Worm (Caenorhabditis elegans) whole organism, mixed stage, embryonic: Measurements from ENCODE around the gene F54H12.8.
A peak's percentile ranks its signal among the peaks of the same experiment; 100 is the strongest.

Experiments
- M03D4.4 ChIP-seq: sonication (generic microtip); optimal IDR thresholded peaks from 2 replicates; lab custom pipeline; 2017; ENCODE audit warnings: mild to moderate bottlenecking, missing genetic modification characterization, missing compliant biosample characterization
- bed-3 ChIP-seq: fragments of 200-800 bp; sonication (Bioruptor generic); optimal IDR thresholded peaks from 3 replicates; lab custom pipeline; 2018; ENCODE audit warnings: mild to moderate bottlenecking, missing genetic modification characterization, moderate library complexity, missing compliant biosample characterization
- blmp-1 ChIP-seq: fragments of 150-350 bp; optimal IDR thresholded peaks from 2 replicates; lab custom pipeline; 2014; ENCODE audit warnings: missing biosample characterization, missing genetic modification characterization
- ceh-39 ChIP-seq: fragments of 150-350 bp; optimal IDR thresholded peaks from 2 replicates; lab custom pipeline; 2014; ENCODE audit warnings: missing biosample characterization, missing genetic modification characterization
- ceh-43 ChIP-seq: fragments of 200-800 bp; sonication (Bioruptor generic); optimal IDR thresholded peaks from 2 replicates; lab custom pipeline; 2018; ENCODE audit warnings: mild to moderate bottlenecking, missing genetic modification characterization, moderate library complexity, missing compliant biosample characterization
- ceh-83 ChIP-seq: fragments of 200-800 bp; sonication (Bioruptor generic); optimal IDR thresholded peaks from 2 replicates; lab custom pipeline; 2018; ENCODE audit warnings: mild to moderate bottlenecking, missing genetic modification characterization, missing compliant biosample characterization
- ces-1 ChIP-seq: fragments of 150-350 bp; optimal IDR thresholded peaks from 2 replicates; lab custom pipeline; 2014; ENCODE audit warnings: missing biosample characterization, missing genetic modification reagents, missing genetic modification characterization
- cnd-1 ChIP-seq: fragments of 200-800 bp; sonication (Bioruptor generic); optimal IDR thresholded peaks from 2 replicates; lab custom pipeline; 2018; ENCODE audit warnings: mild to moderate bottlenecking, missing genetic modification characterization, missing compliant biosample characterization
- drap-1 ChIP-seq: fragments of 200-800 bp; sonication (Bioruptor generic); optimal IDR thresholded peaks from 3 replicates; lab custom pipeline; 2018; ENCODE audit warnings: mild to moderate bottlenecking, missing genetic modification characterization, missing compliant biosample characterization
- elt-1 ChIP-seq: sonication (generic microtip); optimal IDR thresholded peaks from 2 replicates; lab custom pipeline; 2017; ENCODE audit warnings: missing genetic modification characterization, mild to moderate bottlenecking, missing compliant biosample characterization, antibody characterized with exemption, moderate library complexity, borderline replicate concordance; ENCODE audit not compliant: insufficient read depth
- flh-1 ChIP-seq: fragments of 200-800 bp; sonication (Bioruptor generic); optimal IDR thresholded peaks from 2 replicates; lab custom pipeline; 2018; ENCODE audit warnings: mild to moderate bottlenecking, missing genetic modification characterization, moderate library complexity, missing compliant biosample characterization
- ham-2 ChIP-seq: fragments of 200-800 bp; sonication (Bioruptor generic); optimal IDR thresholded peaks from 2 replicates; lab custom pipeline; 2018; ENCODE audit warnings: mild to moderate bottlenecking, missing genetic modification characterization, missing compliant biosample characterization
- hlh-1 ChIP-seq: fragments of 150-350 bp; optimal IDR thresholded peaks from 2 replicates; lab custom pipeline; 2014; ENCODE audit warnings: missing biosample characterization, missing genetic modification reagents, missing genetic modification characterization
- lin-13 ChIP-seq: fragments of 150-350 bp; optimal IDR thresholded peaks from 2 replicates; lab custom pipeline; 2014; ENCODE audit warnings: missing biosample characterization, missing genetic modification characterization
- lin-32 ChIP-seq: fragments of 200-800 bp; sonication (Bioruptor generic); optimal IDR thresholded peaks from 2 replicates; lab custom pipeline; 2018; ENCODE audit warnings: mild to moderate bottlenecking, missing genetic modification characterization, missing compliant biosample characterization
- lsy-2 ChIP-seq: fragments of 150-350 bp; optimal IDR thresholded peaks from 2 replicates; lab custom pipeline; 2014; ENCODE audit warnings: missing biosample characterization, missing genetic modification characterization
- mep-1 ChIP-seq: fragments of 150-350 bp; optimal IDR thresholded peaks from 2 replicates; lab custom pipeline; 2017; ENCODE audit warnings: missing biosample characterization, missing genetic modification reagents, missing genetic modification characterization, inconsistent platforms
- mls-2 ChIP-seq: sonication (generic microtip); optimal IDR thresholded peaks from 2 replicates; lab custom pipeline; 2016; ENCODE audit warnings: mild to moderate bottlenecking, missing genetic modification characterization, moderate library complexity, missing compliant biosample characterization
- nhr-2 ChIP-seq: fragments of 150-350 bp; optimal IDR thresholded peaks from 2 replicates; lab custom pipeline; 2014; ENCODE audit warnings: missing biosample characterization, missing genetic modification characterization
- nhr-237 ChIP-seq: fragments of 150-350 bp; optimal IDR thresholded peaks from 2 replicates; lab custom pipeline; 2014; ENCODE audit warnings: missing biosample characterization, missing genetic modification characterization
- nhr-28 ChIP-seq: fragments of 150-350 bp; optimal IDR thresholded peaks from 2 replicates; lab custom pipeline; 2014; ENCODE audit warnings: missing biosample characterization, missing genetic modification characterization
- nhr-76 ChIP-seq: sonication (generic microtip); optimal IDR thresholded peaks from 2 replicates; lab custom pipeline; 2017; ENCODE audit warnings: missing biosample characterization, missing genetic modification characterization
- pha-4 ChIP-seq: fragments of 150-350 bp; optimal IDR thresholded peaks from 2 replicates; lab custom pipeline; 2018; ENCODE audit warnings: missing biosample characterization, missing genetic modification reagents, missing genetic modification characterization
- sem-2 ChIP-seq: fragments of 200-800 bp; sonication (Bioruptor generic); optimal IDR thresholded peaks from 2 replicates; lab custom pipeline; 2018; ENCODE audit warnings: mild to moderate bottlenecking, missing genetic modification characterization, missing compliant biosample characterization
- tbx-8 ChIP-seq: fragments of 200-800 bp; sonication (Bioruptor generic); optimal IDR thresholded peaks from 2 replicates; lab custom pipeline; 2018; ENCODE audit warnings: mild to moderate bottlenecking, missing genetic modification characterization, moderate library complexity, missing compliant biosample characterization
- unc-120 ChIP-seq: sonication (generic microtip); optimal IDR thresholded peaks from 2 replicates; lab custom pipeline; 2017; ENCODE audit warnings: missing genetic modification characterization, missing compliant biosample characterization; ENCODE audit not compliant: poor library complexity, severe bottlenecking
- unc-62 ChIP-seq: fragments of 150-350 bp; optimal IDR thresholded peaks from 2 replicates; lab custom pipeline; 2014; ENCODE audit warnings: missing biosample characterization, missing genetic modification reagents, missing genetic modification characterization
- zip-8 ChIP-seq: fragments of 150-350 bp; optimal IDR thresholded peaks from 2 replicates; lab custom pipeline; 2014; ENCODE audit warnings: missing biosample characterization, missing genetic modification characterization
- ztf-11 ChIP-seq: fragments of 150-350 bp; optimal IDR thresholded peaks from 2 replicates; lab custom pipeline; 2014; ENCODE audit warnings: missing biosample characterization, missing genetic modification characterization

The F54H12.8 gene

ce11 chrIII:7933235-7933634, 35.8 kb downstream of the F54H12.8 start, which contains the start of gene ran-2:
ran-2 (plus strand) TSS chrIII:7933535.
- TF ChIP-seq flh-1 (GFP tag; lab: Kevin White, UChicago), result no peak
- TF ChIP-seq, all 35 proteins: peak for 0

ce11 chrIII:7928549-7929129, 40.4 kb downstream of the F54H12.8 start, which contains the start of the genes C29E4.13 and npp-15:
C29E4.13 (minus strand) TSS chrIII:7928717.
npp-15 (plus strand) TSS chrIII:7929043.
- TF ChIP-seq nhr-28 (no peak), pha-4 (tag; lab: Kevin White, UChicago) (no peak), nhr-237 (tag; lab: Kevin White, UChicago) (peak; percentile 16), lsy-2 (peak; percentile 34), drap-1 (GFP tag; lab: Kevin White, UChicago) (no peak), tbx-8 (no peak)
- TF ChIP-seq, all 35 proteins: peak for 2

- peak; percentile 78 for TF ChIP-seq ham-2 (GFP tag; lab: Kevin White, UChicago)
- no peak for TF ChIP-seq ceh-43 (GFP tag; lab: Kevin White, UChicago)
- TF ChIP-seq M03D4.4, result no peak
- TF ChIP-seq lsy-2, result peak; percentile 2
- TF ChIP-seq mls-2 (tag; lab: Kevin White, UChicago), result no peak
- peak; percentile 34 for TF ChIP-seq pha-4 (tag; lab: Kevin White, UChicago)
- TF ChIP-seq nhr-237 (tag; lab: Kevin White, UChicago), result peak; percentile 24
- TF ChIP-seq mep-1 (tag; lab: Kevin White, UChicago), result no peak
- no peak for TF ChIP-seq lin-13 (tag; lab: Kevin White, UChicago)
- no peak for TF ChIP-seq ces-1 (GFP tag; lab: Kevin White, UChicago)
- TF ChIP-seq unc-62 (GFP tag; lab: Kevin White, UChicago), result no peak
- TF ChIP-seq cnd-1 (tag; lab: Kevin White, UChicago), result no peak
These were observed 43.1 kb downstream of the F54H12.8 start for ce11 chrIII:7925968-7926367.

- no peak for TF ChIP-seq flh-1 (GFP tag; lab: Kevin White, UChicago)
- TF ChIP-seq nhr-76, result no peak
- TF ChIP-seq mep-1 (tag; lab: Kevin White, UChicago), result no peak
- no peak for TF ChIP-seq mls-2 (tag; lab: Kevin White, UChicago)
- TF ChIP-seq ceh-39, result no peak
- TF ChIP-seq cnd-1 (tag; lab: Kevin White, UChicago), result no peak
- TF ChIP-seq lin-13 (tag; lab: Kevin White, UChicago), result no peak
These were observed 44.2 kb downstream of the F54H12.8 start, which contains the start of gene tag-250 for ce11 chrIII:7924821-7925220. tag-250 (minus strand) TSS chrIII:7924921.

ce11 chrIII:7922207-7922606, 46.8 kb downstream of the F54H12.8 start, which contains the start of gene C29E4.17:
C29E4.17 (plus strand) TSS chrIII:7922507.
- no peak for TF ChIP-seq tbx-8
- TF ChIP-seq zip-8, result no peak
- TF ChIP-seq sem-2 (GFP tag; lab: Kevin White, UChicago), result no peak
- no peak for TF ChIP-seq flh-1 (GFP tag; lab: Kevin White, UChicago)
- no peak for TF ChIP-seq elt-1 (tag; lab: Kevin White, UChicago)
- TF ChIP-seq ceh-43 (GFP tag; lab: Kevin White, UChicago), result no peak
- TF ChIP-seq ces-1 (GFP tag; lab: Kevin White, UChicago), result no peak
- TF ChIP-seq cnd-1 (tag; lab: Kevin White, UChicago), result no peak
- TF ChIP-seq nhr-2 (tag; lab: Kevin White, UChicago), result no peak
- TF ChIP-seq nhr-237 (tag; lab: Kevin White, UChicago), result no peak
- no peak for TF ChIP-seq blmp-1
- TF ChIP-seq bed-3 (GFP tag; lab: Kevin White, UChicago), result no peak
- no peak for TF ChIP-seq pha-4 (tag; lab: Kevin White, UChicago)
- TF ChIP-seq lin-32 (GFP tag; lab: Kevin White, UChicago), result no peak
- no peak for TF ChIP-seq unc-120 (tag; lab: Kevin White, UChicago)
- TF ChIP-seq nhr-28, result no peak

- no peak for TF ChIP-seq lin-13 (tag; lab: Kevin White, UChicago)
- TF ChIP-seq hlh-1 (tag; lab: Kevin White, UChicago), result no peak
- TF ChIP-seq ceh-83, result no peak
- no peak for TF ChIP-seq drap-1 (GFP tag; lab: Kevin White, UChicago)
- no peak for TF ChIP-seq sem-2 (GFP tag; lab: Kevin White, UChicago)
- TF ChIP-seq mep-1 (tag; lab: Kevin White, UChicago), result no peak
- TF ChIP-seq ztf-11 (tag; lab: Kevin White, UChicago), result no peak
- no peak for TF ChIP-seq nhr-237 (tag; lab: Kevin White, UChicago)
- no peak for TF ChIP-seq flh-1 (GFP tag; lab: Kevin White, UChicago)
- no peak for TF ChIP-seq lsy-2
- TF ChIP-seq ces-1 (GFP tag; lab: Kevin White, UChicago), result no peak
- TF ChIP-seq ceh-39, result no peak
- no peak for TF ChIP-seq ham-2 (GFP tag; lab: Kevin White, UChicago)
- TF ChIP-seq unc-62 (GFP tag; lab: Kevin White, UChicago), result no peak
- no peak for TF ChIP-seq mls-2 (tag; lab: Kevin White, UChicago)
These were observed 49.2 kb downstream of the F54H12.8 start, which contains the start of gene C29E4.14 for ce11 chrIII:7919823-7920222. C29E4.14 (plus strand) TSS chrIII:7920123.
